Worm (Caenorhabditis elegans) whole organism, late embryonic: ENCODE data around the gene clec-256.

ENCODE experiments used
- C08G9.2 ChIP-seq: sonication (generic microtip); optimal IDR thresholded peaks from 2 replicates; lab custom pipeline; 2016; ENCODE audit warnings: mild to moderate bottlenecking, missing genetic modification characterization, moderate library complexity, missing compliant biosample characterization
- F13H6.1 ChIP-seq: sonication (generic microtip); optimal IDR thresholded peaks from 2 replicates; lab custom pipeline; 2016; ENCODE audit warnings: missing genetic modification characterization, missing compliant biosample characterization
- K02D7.2 ChIP-seq: sonication (generic microtip); optimal IDR thresholded peaks from 2 replicates; lab custom pipeline; 2017; ENCODE audit warnings: mild to moderate bottlenecking, missing genetic modification characterization, missing compliant biosample characterization
- K09A11.1 ChIP-seq: sonication (generic microtip); optimal IDR thresholded peaks from 2 replicates; lab custom pipeline; 2017; ENCODE audit warnings: antibody characterized with exemption, mild to moderate bottlenecking, missing genetic modification characterization, missing compliant biosample characterization; ENCODE audit not compliant: insufficient read depth
- T23F11.4 ChIP-seq: fragments of 200-800 bp; sonication (Bioruptor generic); optimal IDR thresholded peaks from 2 replicates; lab custom pipeline; 2018; ENCODE audit warnings: mild to moderate bottlenecking, missing genetic modification characterization, missing compliant biosample characterization
- Y22D7AL.16 ChIP-seq: sonication (generic microtip); optimal IDR thresholded peaks from 2 replicates; lab custom pipeline; 2016; ENCODE audit warnings: missing genetic modification characterization, missing compliant biosample characterization
- ahr-1 ChIP-seq: sonication (generic microtip); optimal IDR thresholded peaks from 2 replicates; lab custom pipeline; 2016; ENCODE audit warnings: missing genetic modification characterization, missing compliant biosample characterization
- ceh-14 ChIP-seq: sonication (generic microtip); optimal IDR thresholded peaks from 2 replicates; lab custom pipeline; 2016; ENCODE audit warnings: missing genotype, missing genetic modification characterization, missing compliant biosample characterization
- ceh-19 ChIP-seq: fragments of 200-800 bp; sonication (Bioruptor generic); optimal IDR thresholded peaks from 2 replicates; lab custom pipeline; 2018; ENCODE audit warnings: mild to moderate bottlenecking, missing genetic modification characterization, missing compliant biosample characterization
- ceh-22 ChIP-seq: sonication (generic microtip); optimal IDR thresholded peaks from 2 replicates; lab custom pipeline; 2017; ENCODE audit warnings: missing biosample characterization, missing genetic modification characterization
- ceh-30 ChIP-seq: fragments of 150-350 bp; optimal IDR thresholded peaks from 2 replicates; lab custom pipeline; 2014; ENCODE audit warnings: missing biosample characterization, missing genetic modification characterization
- ceh-31 ChIP-seq: sonication (generic microtip); optimal IDR thresholded peaks from 2 replicates; lab custom pipeline; 2016; ENCODE audit warnings: missing genetic modification characterization, missing compliant biosample characterization
- ceh-45 ChIP-seq: fragments of 200-800 bp; sonication (Bioruptor generic); IDR thresholded peaks from 2 replicates; pipeline ENCODE4 v1.3.6; 2022; ENCODE audit warnings: missing genetic modification reagents, missing genetic modification characterization, missing compliant biosample characterization
- ceh-48 ChIP-seq: sonication (generic microtip); optimal IDR thresholded peaks from 2 replicates; lab custom pipeline; 2016; ENCODE audit warnings: missing genetic modification characterization, inconsistent platforms, missing compliant biosample characterization
- ceh-9 ChIP-seq: sonication (generic microtip); optimal IDR thresholded peaks from 2 replicates; lab custom pipeline; 2016; ENCODE audit warnings: mild to moderate bottlenecking, missing genetic modification characterization, inconsistent platforms, missing compliant biosample characterization
- che-1 ChIP-seq: sonication (generic microtip); optimal IDR thresholded peaks from 2 replicates; lab custom pipeline; 2016; ENCODE audit warnings: mild to moderate bottlenecking, missing genetic modification characterization, missing compliant biosample characterization
- dmd-4 ChIP-seq: sonication (generic microtip); optimal IDR thresholded peaks from 2 replicates; lab custom pipeline; 2016; ENCODE audit warnings: borderline replicate concordance, missing genetic modification characterization, missing compliant biosample characterization
- dve-1 ChIP-seq: sonication (generic microtip); optimal IDR thresholded peaks from 2 replicates; lab custom pipeline; 2017; ENCODE audit warnings: antibody characterized with exemption, mild to moderate bottlenecking, missing genetic modification characterization, missing compliant biosample characterization
- elt-4 ChIP-seq: sonication (generic microtip); optimal IDR thresholded peaks from 2 replicates; lab custom pipeline; 2016; ENCODE audit warnings: missing genetic modification characterization, missing compliant biosample characterization
- eyg-1 ChIP-seq: sonication (generic microtip); optimal IDR thresholded peaks from 2 replicates; lab custom pipeline; 2016; ENCODE audit warnings: missing genotype, missing genetic modification characterization, missing compliant biosample characterization
- fkh-10 ChIP-seq: fragments of 150-350 bp; optimal IDR thresholded peaks from 2 replicates; lab custom pipeline; 2014; ENCODE audit warnings: missing biosample characterization, missing genetic modification reagents, missing genetic modification characterization
- fkh-6 ChIP-seq: sonication (generic microtip); optimal IDR thresholded peaks from 2 replicates; lab custom pipeline; 2016; ENCODE audit warnings: missing genetic modification characterization, missing compliant biosample characterization
- hlh-13 ChIP-seq: fragments of 200-800 bp; sonication (Bioruptor generic); optimal IDR thresholded peaks from 2 replicates; lab custom pipeline; 2018; ENCODE audit warnings: mild to moderate bottlenecking, missing genetic modification characterization, missing compliant biosample characterization
- hlh-15 ChIP-seq: sonication (generic microtip); optimal IDR thresholded peaks from 2 replicates; lab custom pipeline; 2016; ENCODE audit warnings: missing genetic modification characterization, missing compliant biosample characterization
- hlh-30 ChIP-seq: sonication (generic microtip); optimal IDR thresholded peaks from 2 replicates; lab custom pipeline; 2017; ENCODE audit warnings: antibody characterized with exemption, missing genetic modification characterization, missing compliant biosample characterization; ENCODE audit not compliant: insufficient read depth
- hlh-6 ChIP-seq: sonication (generic microtip); optimal IDR thresholded peaks from 2 replicates; lab custom pipeline; 2016; ENCODE audit warnings: missing genotype, missing genetic modification characterization, missing compliant biosample characterization
- hlh-8 ChIP-seq: sonication (generic microtip); optimal IDR thresholded peaks from 2 replicates; lab custom pipeline; 2016; ENCODE audit warnings: missing genotype, missing genetic modification characterization, missing compliant biosample characterization
- lim-6 ChIP-seq: sonication (generic microtip); optimal IDR thresholded peaks from 2 replicates; lab custom pipeline; 2016; ENCODE audit warnings: missing genetic modification characterization, missing compliant biosample characterization
- lin-11 ChIP-seq: fragments of 200-800 bp; sonication (Bioruptor generic); optimal IDR thresholded peaks from 2 replicates; lab custom pipeline; 2018; ENCODE audit warnings: mild to moderate bottlenecking, missing genetic modification characterization, missing compliant biosample characterization
- odd-2 ChIP-seq: sonication (generic microtip); optimal IDR thresholded peaks from 2 replicates; lab custom pipeline; 2017; ENCODE audit warnings: antibody characterized with exemption, mild to moderate bottlenecking, missing genetic modification characterization, missing compliant biosample characterization
- pqm-1 ChIP-seq: sonication (generic microtip); optimal IDR thresholded peaks from 2 replicates; lab custom pipeline; 2016; ENCODE audit warnings: missing genetic modification characterization, missing compliant biosample characterization
- ref-2 ChIP-seq: sonication (generic microtip); optimal IDR thresholded peaks from 2 replicates; lab custom pipeline; 2016; ENCODE audit warnings: missing genetic modification characterization, missing compliant biosample characterization
- sdc-2 ChIP-seq: sonication (generic microtip); optimal IDR thresholded peaks from 2 replicates; lab custom pipeline; 2016; ENCODE audit warnings: missing genotype, missing genetic modification characterization, missing compliant biosample characterization
- sox-4 ChIP-seq: sonication (generic microtip); optimal IDR thresholded peaks from 2 replicates; lab custom pipeline; 2017; ENCODE audit warnings: mild to moderate bottlenecking, missing genetic modification characterization, inconsistent platforms, missing compliant biosample characterization
- syd-9 ChIP-seq: sonication (generic microtip); optimal IDR thresholded peaks from 2 replicates; lab custom pipeline; 2016; ENCODE audit warnings: mild to moderate bottlenecking, missing genetic modification characterization, moderate library complexity, missing compliant biosample characterization
- tbx-2 ChIP-seq: sonication (generic microtip); optimal IDR thresholded peaks from 2 replicates; lab custom pipeline; 2016; ENCODE audit warnings: missing genetic modification characterization, missing compliant biosample characterization
- tbx-7 ChIP-seq: sonication (generic microtip); optimal IDR thresholded peaks from 2 replicates; lab custom pipeline; 2016; ENCODE audit warnings: missing genotype, missing genetic modification characterization, missing compliant biosample characterization
- ttx-3 ChIP-seq: sonication (generic microtip); optimal IDR thresholded peaks from 2 replicates; lab custom pipeline; 2016; ENCODE audit warnings: missing genetic modification reagents, missing genetic modification characterization, missing compliant biosample characterization
- unc-3 ChIP-seq, 2 experiments: fragments of 200-800 bp in 1 of 2; sonication (Bioruptor generic) in 1 of 2; sonication (generic microtip) in 1 of 2; conservative IDR thresholded peaks in 1 of 2; optimal IDR thresholded peaks in 1 of 2; 2 replicates each; pipeline versions ENCODE4 v1.3.6 to Lab custom; 2016 to 2022; ENCODE audit warnings: missing compliant biosample characterization in 2 of 2, missing genetic modification characterization in 2 of 2, missing genetic modification reagents in 1 of 2
- unc-42 ChIP-seq: sonication (generic microtip); optimal IDR thresholded peaks from 2 replicates; lab custom pipeline; 2016; ENCODE audit warnings: missing genotype, missing genetic modification characterization, missing compliant biosample characterization
- unc-55 ChIP-seq: sonication (generic microtip); optimal IDR thresholded peaks from 2 replicates; lab custom pipeline; 2017; ENCODE audit warnings: missing biosample characterization, missing genetic modification reagents, missing genetic modification characterization
- unc-86 ChIP-seq: sonication (generic microtip); optimal IDR thresholded peaks from 2 replicates; lab custom pipeline; 2016; ENCODE audit warnings: missing genetic modification characterization, missing compliant biosample characterization
- zip-5 ChIP-seq: sonication (generic microtip); optimal IDR thresholded peaks from 2 replicates; lab custom pipeline; 2016; ENCODE audit warnings: missing genetic modification characterization, missing compliant biosample characterization

Gene clec-256

ce11 chrV:18771390-18771789 lies at the start of gene clec-256:
clec-256 (plus strand) TSS chrV:18771690.
- TF ChIP-seq hlh-6 (tag; lab: Kevin White, UChicago) (no peak), fkh-6 (tag; lab: Kevin White, UChicago) (no peak), syd-9 (tag; lab: Kevin White, UChicago) (no peak), unc-86 (tag; lab: Kevin White, UChicago) (no peak), ceh-48 (tag; lab: Kevin White, UChicago) (no peak), tbx-2 (tag; lab: Kevin White, UChicago) (no peak), dmd-4 (tag; lab: Kevin White, UChicago) (no peak), ceh-22 (tag; lab: Kevin White, UChicago) (no peak), pqm-1 (no peak), ttx-3 (tag; lab: Kevin White, UChicago) (no peak)

- no peak for TF ChIP-seq lin-11
- TF ChIP-seq Y22D7AL.16 (tag; lab: Kevin White, UChicago), result no peak
- TF ChIP-seq unc-86 (tag; lab: Kevin White, UChicago), result peak; percentile 7
- no peak for TF ChIP-seq ceh-45
Observed at ce11 chrV:18721873-18722272, 49.6 kb upstream of the clec-256 start.

- TF ChIP-seq dve-1 (tag; lab: Kevin White, UChicago) (peak; percentile 88), odd-2 (tag; lab: Kevin White, UChicago) (peak; percentile 35), ceh-9 (tag; lab: Kevin White, UChicago) (peak; percentile 37), ceh-31 (no peak), hlh-30 (no peak), elt-4 (tag; lab: Kevin White, UChicago) (no peak), ceh-19 (GFP tag; lab: Kevin White, UChicago) (no peak), eyg-1 (no peak), fkh-10 (GFP tag; lab: Kevin White, UChicago) (no peak), che-1 (tag; lab: Kevin White, UChicago) (no peak)
Observed at ce11 chrV:18722510-18723299, 48.8 kb upstream of the clec-256 start.

- TF ChIP-seq che-1 (tag; lab: Kevin White, UChicago) (no peak), ceh-9 (tag; lab: Kevin White, UChicago) (no peak), ahr-1 (tag; lab: Kevin White, UChicago) (no peak), hlh-6 (tag; lab: Kevin White, UChicago) (no peak), tbx-2 (tag; lab: Kevin White, UChicago) (peak; percentile 90), lim-6 (tag; lab: Kevin White, UChicago) (peak; percentile 56), unc-42 (tag; lab: Kevin White, UChicago) (peak; percentile 85), tbx-7 (no peak), eyg-1 (no peak), ttx-3 (tag; lab: Kevin White, UChicago) (no peak), pqm-1 (peak; percentile 65), hlh-30 (peak; percentile 67), lin-11 (no peak), sox-4 (tag; lab: Kevin White, UChicago) (no peak), hlh-15 (tag; lab: Kevin White, UChicago) (no peak), fkh-10 (GFP tag; lab: Kevin White, UChicago) (no peak), zip-5 (tag; lab: Kevin White, UChicago) (no peak), odd-2 (tag; lab: Kevin White, UChicago) (peak; percentile 24), ref-2 (no peak), hlh-13 (no peak), unc-55 (GFP tag; lab: Kevin White, UChicago) (peak; percentile 92), C08G9.2 (peak; percentile 49), K02D7.2 (tag; lab: Kevin White, UChicago) (no peak), F13H6.1 (tag; lab: Kevin White, UChicago) (peak; percentile 58), hlh-8 (no peak), T23F11.4 (GFP tag; lab: Kevin White, UChicago) (no peak), dmd-4 (tag; lab: Kevin White, UChicago) (peak; percentile 35), ceh-30 (tag; lab: Kevin White, UChicago) (peak; percentile 92), fkh-6 (tag; lab: Kevin White, UChicago) (peak; percentile 18), unc-3 (GFP tag; conservative IDR thresholded peaks at IDR 0.05; lab: Robert Waterston, UW) (no peak), unc-3 (tag; optimal IDR thresholded peaks at IDR 0.05; lab: Kevin White, UChicago) (no peak), ceh-14 (tag; lab: Kevin White, UChicago) (peak; percentile 76), K09A11.1 (no peak), sdc-2 (tag; lab: Kevin White, UChicago) (peak; percentile 61)
Observed at ce11 chrV:18723604-18724003, 47.9 kb upstream of the clec-256 start.
